Worm (Caenorhabditis elegans) whole organism, late embryonic: ENCODE data around the gene H13N06.7.

Experiments
- C08G9.2 ChIP-seq: sonication (generic microtip); optimal IDR thresholded peaks from 2 replicates; lab custom pipeline; 2016; ENCODE audit warnings: mild to moderate bottlenecking, missing genetic modification characterization, moderate library complexity, missing compliant biosample characterization
- T23F11.4 ChIP-seq: fragments of 200-800 bp; sonication (Bioruptor generic); optimal IDR thresholded peaks from 2 replicates; lab custom pipeline; 2018; ENCODE audit warnings: mild to moderate bottlenecking, missing genetic modification characterization, missing compliant biosample characterization
- ama-1 ChIP-seq: fragments of 150-350 bp; optimal IDR thresholded peaks from 2 replicates; lab custom pipeline; 2014
- ceh-14 ChIP-seq: sonication (generic microtip); optimal IDR thresholded peaks from 2 replicates; lab custom pipeline; 2016; ENCODE audit warnings: missing genotype, missing genetic modification characterization, missing compliant biosample characterization
- ceh-18 ChIP-seq: sonication (generic microtip); optimal IDR thresholded peaks from 2 replicates; lab custom pipeline; 2016; ENCODE audit warnings: missing genetic modification characterization, missing compliant biosample characterization
- ceh-19 ChIP-seq: fragments of 200-800 bp; sonication (Bioruptor generic); optimal IDR thresholded peaks from 2 replicates; lab custom pipeline; 2018; ENCODE audit warnings: mild to moderate bottlenecking, missing genetic modification characterization, missing compliant biosample characterization
- ceh-2 ChIP-seq: sonication (generic microtip); optimal IDR thresholded peaks from 2 replicates; lab custom pipeline; 2016; ENCODE audit warnings: missing genotype, missing genetic modification characterization, missing compliant biosample characterization
- ceh-31 ChIP-seq: sonication (generic microtip); optimal IDR thresholded peaks from 2 replicates; lab custom pipeline; 2016; ENCODE audit warnings: missing genetic modification characterization, missing compliant biosample characterization
- ceh-34 ChIP-seq: sonication (generic microtip); optimal IDR thresholded peaks from 2 replicates; lab custom pipeline; 2016; ENCODE audit warnings: mild to moderate bottlenecking, missing genetic modification characterization, missing compliant biosample characterization
- ceh-45 ChIP-seq: fragments of 200-800 bp; sonication (Bioruptor generic); IDR thresholded peaks from 2 replicates; pipeline ENCODE4 v1.3.6; 2022; ENCODE audit warnings: missing genetic modification reagents, missing genetic modification characterization, missing compliant biosample characterization
- ceh-48 ChIP-seq: sonication (generic microtip); optimal IDR thresholded peaks from 2 replicates; lab custom pipeline; 2016; ENCODE audit warnings: missing genetic modification characterization, inconsistent platforms, missing compliant biosample characterization
- ceh-6 ChIP-seq: fragments of 200-800 bp; sonication (Bioruptor generic); optimal IDR thresholded peaks from 2 replicates; lab custom pipeline; 2018; ENCODE audit warnings: mild to moderate bottlenecking, missing genetic modification characterization, missing compliant biosample characterization
- ceh-9 ChIP-seq: sonication (generic microtip); optimal IDR thresholded peaks from 2 replicates; lab custom pipeline; 2016; ENCODE audit warnings: mild to moderate bottlenecking, missing genetic modification characterization, inconsistent platforms, missing compliant biosample characterization
- elt-4 ChIP-seq: sonication (generic microtip); optimal IDR thresholded peaks from 2 replicates; lab custom pipeline; 2016; ENCODE audit warnings: missing genetic modification characterization, missing compliant biosample characterization
- eyg-1 ChIP-seq: sonication (generic microtip); optimal IDR thresholded peaks from 2 replicates; lab custom pipeline; 2016; ENCODE audit warnings: missing genotype, missing genetic modification characterization, missing compliant biosample characterization
- fax-1 ChIP-seq: sonication (generic microtip); optimal IDR thresholded peaks from 2 replicates; lab custom pipeline; 2016; ENCODE audit warnings: missing genotype, missing genetic modification characterization, missing compliant biosample characterization
- fkh-6 ChIP-seq: sonication (generic microtip); optimal IDR thresholded peaks from 2 replicates; lab custom pipeline; 2016; ENCODE audit warnings: missing genetic modification characterization, missing compliant biosample characterization
- hlh-30 ChIP-seq: sonication (generic microtip); optimal IDR thresholded peaks from 2 replicates; lab custom pipeline; 2017; ENCODE audit warnings: antibody characterized with exemption, missing genetic modification characterization, missing compliant biosample characterization; ENCODE audit not compliant: insufficient read depth
- madf-2 ChIP-seq: sonication (generic microtip); optimal IDR thresholded peaks from 2 replicates; lab custom pipeline; 2017; ENCODE audit warnings: missing genetic modification characterization, missing compliant biosample characterization
- nfya-1 ChIP-seq: sonication (generic microtip); optimal IDR thresholded peaks from 2 replicates; lab custom pipeline; 2017; ENCODE audit warnings: missing genetic modification characterization, mild to moderate bottlenecking, missing compliant biosample characterization, antibody characterized with exemption, moderate library complexity
- nhr-232 ChIP-seq: sonication (generic microtip); optimal IDR thresholded peaks from 2 replicates; lab custom pipeline; 2016; ENCODE audit warnings: missing genetic modification characterization, missing compliant biosample characterization
- odd-2 ChIP-seq: sonication (generic microtip); optimal IDR thresholded peaks from 2 replicates; lab custom pipeline; 2017; ENCODE audit warnings: antibody characterized with exemption, mild to moderate bottlenecking, missing genetic modification characterization, missing compliant biosample characterization
- pag-3 ChIP-seq: sonication (generic microtip); optimal IDR thresholded peaks from 2 replicates; lab custom pipeline; 2016; ENCODE audit warnings: missing compliant biosample characterization, missing genetic modification characterization, borderline replicate concordance
- pha-2 ChIP-seq: sonication (generic microtip); optimal IDR thresholded peaks from 2 replicates; lab custom pipeline; 2017; ENCODE audit warnings: mild to moderate bottlenecking, missing genetic modification characterization, missing compliant biosample characterization
- pha-4 ChIP-seq: fragments of 150-350 bp; optimal IDR thresholded peaks from 2 replicates; lab custom pipeline; 2018; ENCODE audit warnings: missing biosample characterization, missing genetic modification reagents, missing genetic modification characterization
- pqm-1 ChIP-seq: sonication (generic microtip); optimal IDR thresholded peaks from 2 replicates; lab custom pipeline; 2016; ENCODE audit warnings: missing genetic modification characterization, missing compliant biosample characterization
- ref-2 ChIP-seq: sonication (generic microtip); optimal IDR thresholded peaks from 2 replicates; lab custom pipeline; 2016; ENCODE audit warnings: missing genetic modification characterization, missing compliant biosample characterization
- rnt-1 ChIP-seq: sonication (generic microtip); optimal IDR thresholded peaks from 2 replicates; lab custom pipeline; 2016; ENCODE audit warnings: missing genetic modification characterization, missing compliant biosample characterization
- sox-4 ChIP-seq: sonication (generic microtip); optimal IDR thresholded peaks from 2 replicates; lab custom pipeline; 2017; ENCODE audit warnings: mild to moderate bottlenecking, missing genetic modification characterization, inconsistent platforms, missing compliant biosample characterization
- syd-9 ChIP-seq: sonication (generic microtip); optimal IDR thresholded peaks from 2 replicates; lab custom pipeline; 2016; ENCODE audit warnings: mild to moderate bottlenecking, missing genetic modification characterization, moderate library complexity, missing compliant biosample characterization
- tbx-2 ChIP-seq: sonication (generic microtip); optimal IDR thresholded peaks from 2 replicates; lab custom pipeline; 2016; ENCODE audit warnings: missing genetic modification characterization, missing compliant biosample characterization
- ttx-3 ChIP-seq: sonication (generic microtip); optimal IDR thresholded peaks from 2 replicates; lab custom pipeline; 2016; ENCODE audit warnings: missing genetic modification reagents, missing genetic modification characterization, missing compliant biosample characterization
- unc-55 ChIP-seq: sonication (generic microtip); optimal IDR thresholded peaks from 2 replicates; lab custom pipeline; 2017; ENCODE audit warnings: missing biosample characterization, missing genetic modification reagents, missing genetic modification characterization

Gene H13N06.7

DNA sequence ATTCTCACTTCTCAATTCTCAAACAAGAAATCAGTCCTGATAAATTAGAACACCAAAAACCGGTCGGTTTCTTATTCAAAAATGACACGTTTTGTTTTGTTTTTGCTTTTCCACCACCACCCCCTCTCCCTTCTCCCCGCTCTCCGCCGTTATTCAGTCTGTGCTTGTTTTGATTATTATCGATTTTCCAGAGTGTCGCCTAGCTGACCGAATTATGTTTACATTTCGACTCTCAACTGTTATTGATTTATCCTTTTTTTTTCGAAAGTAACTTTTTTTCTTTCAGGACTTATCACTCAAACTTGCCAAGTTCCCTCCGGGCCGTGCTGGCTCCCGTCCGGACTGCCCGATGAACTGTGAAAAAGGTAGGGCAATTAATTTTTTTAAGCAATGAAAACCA lies 9.6 kb upstream of the H13N06.7 start, which contains the start of gene gob-1:
TSS of gene gob-1 (plus strand) at position 281 of the 400 bp plus-strand sequence.
- TF ChIP-seq ceh-45 (no peak), pha-4 (tag; lab: Kevin White, UChicago) (no peak), eyg-1 (tag; lab: Kevin White, UChicago) (no peak), ceh-19 (GFP tag; lab: Kevin White, UChicago) (no peak), ceh-34 (tag; lab: Kevin White, UChicago) (no peak), pqm-1 (tag; lab: Kevin White, UChicago) (no peak), ceh-18 (tag; lab: Kevin White, UChicago) (no peak), madf-2 (no peak), ceh-2 (tag; lab: Kevin White, UChicago) (no peak), ceh-48 (tag; lab: Kevin White, UChicago) (no peak), pha-2 (tag; lab: Kevin White, UChicago) (no peak)

DNA sequence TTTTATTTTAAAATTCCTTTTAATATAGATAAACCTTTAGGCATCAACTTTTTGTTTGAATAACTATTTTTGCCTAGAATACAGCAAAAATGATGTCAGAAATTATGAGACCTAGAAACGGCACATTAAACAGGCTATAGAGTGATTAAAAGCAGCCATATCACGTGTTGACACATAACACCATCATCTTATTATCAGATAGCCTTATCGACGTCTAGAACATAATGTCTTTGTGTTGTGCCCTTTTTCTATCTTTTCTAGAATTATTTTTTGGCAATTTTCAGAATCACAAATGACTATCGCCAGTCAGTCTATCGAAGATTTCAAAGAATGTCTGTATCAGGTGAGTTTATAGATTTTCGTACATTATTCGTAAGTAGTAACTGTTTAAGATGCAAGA lies 8.8 kb upstream of the H13N06.7 start:
- TF ChIP-seq ref-2 (tag; lab: Kevin White, UChicago) (no peak), ceh-9 (tag; lab: Kevin White, UChicago) (no peak), fkh-6 (no peak), syd-9 (tag; lab: Kevin White, UChicago) (no peak), madf-2 (no peak), odd-2 (tag; lab: Kevin White, UChicago) (no peak), elt-4 (no peak), T23F11.4 (GFP tag; lab: Kevin White, UChicago) (no peak), ceh-45 (no peak), pqm-1 (tag; lab: Kevin White, UChicago) (no peak), C08G9.2 (tag; lab: Kevin White, UChicago) (no peak), nhr-232 (no peak), ttx-3 (tag; lab: Kevin White, UChicago) (no peak)

DNA sequence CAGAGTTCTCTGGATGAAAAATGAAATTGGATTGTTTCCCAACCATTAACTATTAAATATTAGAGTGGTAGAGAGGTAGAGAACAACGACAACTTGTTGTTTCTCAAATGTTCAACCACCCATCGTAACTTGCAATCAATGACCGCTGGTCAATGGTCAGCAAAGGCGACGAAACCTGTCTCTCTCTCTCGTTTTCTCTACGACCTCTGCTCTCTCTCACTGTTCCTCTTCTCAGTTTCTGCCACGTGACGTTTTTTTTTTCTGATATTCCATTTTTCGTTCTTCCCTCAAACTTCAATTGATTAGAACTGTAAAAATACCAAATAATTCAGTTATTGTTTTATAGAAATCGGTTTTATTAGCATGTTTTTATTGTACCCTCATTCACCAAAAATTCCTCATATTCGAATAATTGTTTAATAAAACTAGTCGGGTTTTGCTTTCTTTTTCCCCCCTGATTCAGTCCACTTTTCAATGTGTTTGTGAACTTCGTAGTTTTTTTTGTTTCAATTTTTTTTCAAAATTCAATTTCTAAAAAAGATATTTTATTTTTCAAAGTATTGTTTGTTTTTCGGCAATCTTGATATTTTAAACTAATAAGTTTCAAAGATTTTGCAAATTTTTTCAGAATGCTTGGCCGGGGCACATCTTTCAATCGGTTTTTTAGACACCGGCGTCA lies 5.9 kb upstream of the H13N06.7 start, which contains the start of gene suox-1:
TSS of gene suox-1 (plus strand) at position 629 of the 679 bp plus-strand sequence.
- TF ChIP-seq fax-1, result no peak
- peak; percentile 34 for TF ChIP-seq hlh-30 (tag; lab: Kevin White, UChicago)

DNA sequence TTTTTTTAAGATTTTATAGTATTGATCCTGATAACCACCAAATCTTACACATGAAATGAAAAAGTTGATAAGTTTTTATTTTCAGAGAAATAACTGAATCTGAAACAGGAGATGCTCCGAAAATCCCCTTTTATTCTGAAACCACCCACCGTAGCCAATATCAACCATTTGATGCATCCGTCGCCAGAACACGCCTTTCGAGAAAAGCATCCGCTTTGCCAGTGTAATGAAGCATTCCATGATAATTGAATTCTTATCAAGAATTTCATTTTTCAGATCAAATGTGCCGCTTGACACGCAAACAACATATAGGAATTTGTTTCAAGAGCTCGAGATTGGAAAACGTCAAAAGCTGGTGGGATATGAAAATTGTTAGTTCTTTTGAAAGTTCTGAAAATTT lies 1.9 kb downstream of the H13N06.7 start, which contains the start of gene tbh-1:
TSS of gene tbh-1 (minus strand) at position 101 of the 400 bp plus-strand sequence.
- TF ChIP-seq ceh-14 (tag; lab: Kevin White, UChicago) (no peak), ceh-6 (no peak), fax-1 (no peak), nhr-232 (no peak)
- TF ChIP-seq, all 69 proteins: peak for 0

DNA sequence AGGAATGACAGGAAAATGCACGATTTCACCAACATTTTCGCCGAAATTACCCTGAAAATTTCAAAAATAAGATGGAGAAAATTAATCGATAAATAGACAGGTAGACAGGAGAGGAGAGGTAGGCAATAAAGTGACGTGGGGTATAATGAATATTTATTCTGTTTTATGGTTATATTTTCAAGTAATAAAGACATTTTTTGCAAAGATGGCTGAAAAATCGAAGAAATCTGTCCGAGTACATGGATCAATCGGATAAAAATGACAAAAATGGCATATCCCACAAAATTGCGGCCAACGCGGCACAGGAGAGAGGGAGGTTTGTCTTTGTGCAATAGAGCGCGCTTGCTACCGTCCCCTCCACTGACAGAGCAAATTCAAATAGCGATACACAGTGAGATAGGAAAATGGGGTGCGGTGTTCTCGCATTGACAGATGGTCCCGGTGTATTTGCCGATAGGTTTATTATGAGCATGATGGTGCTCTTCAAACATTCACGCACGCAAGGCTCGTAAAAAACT lies 5.0 kb downstream of the H13N06.7 start, which contains the start of gene zipt-7.2:
TSS of gene zipt-7.2 (minus strand) at position 51 of the 518 bp plus-strand sequence.
- no peak for TF ChIP-seq sox-4
- no peak for TF ChIP-seq pag-3 (tag; lab: Kevin White, UChicago)
- TF ChIP-seq tbx-2 (tag; lab: Kevin White, UChicago), result no peak
- no peak for TF ChIP-seq ama-1 (lab: Kevin White, UChicago)
- peak; percentile 25 for TF ChIP-seq rnt-1 (tag; lab: Kevin White, UChicago)
- TF ChIP-seq ceh-31 (tag; lab: Kevin White, UChicago), result peak; percentile 48
- no peak for TF ChIP-seq unc-55
- TF ChIP-seq T23F11.4 (GFP tag; lab: Kevin White, UChicago), result no peak
- peak; percentile 51 for TF ChIP-seq nfya-1 (tag; lab: Kevin White, UChicago)
- TF ChIP-seq, all 69 proteins: peak for 3
